Fruit fly (Drosophila melanogaster): ENCODE measurements around the gene CG15399.

CG15399 gene

dm6 chr2L:2739820-2740230, 31.8 kb downstream of the CG15399 start, which contains the start of gene Hrs (continued):
- TF ChIP-seq twi (tag; optimal IDR thresholded peaks at IDR 0.05) (no peak), CG6654 (GFP tag; optimal IDR thresholded peaks at IDR 0.05) (no peak), gfzf (GFP tag; optimal IDR thresholded peaks at IDR 0.05) (peak; percentile 69), Pdp1 (GFP tag; optimal IDR thresholded peaks at IDR 0.05) (peak in 1 of 2 experiments; percentile 91), jing (GFP tag; optimal IDR thresholded peaks at IDR 0.05) (no peak), CG3847 (GFP tag; IDR thresholded peaks at IDR 0.05) (peak; percentile 74), Lhr (GFP tag; optimal IDR thresholded peaks at IDR 0.05) (peak; percentile 68), CG1602 (GFP tag; optimal IDR thresholded peaks at IDR 0.05) (no peak), exex (tag; optimal IDR thresholded peaks at IDR 0.05) (no peak), B-H2 (GFP tag; optimal IDR thresholded peaks at IDR 0.05) (peak; percentile 14), NFAT (GFP tag; IDR thresholded peaks at IDR 0.05) (no peak), CG17385 (GFP tag; optimal IDR thresholded peaks at IDR 0.05) (no peak), CG2678 (tag; optimal IDR thresholded peaks at IDR 0.05) (no peak), CG9876 (GFP tag; optimal IDR thresholded peaks at IDR 0.05) (no peak), otp (GFP tag; IDR thresholded peaks at IDR 0.05) (no peak), HLHmδ (GFP tag; optimal IDR thresholded peaks at IDR 0.05) (no peak), Rx (GFP tag; IDR thresholded peaks at IDR 0.05) (no peak), Fer1 (GFP tag; optimal IDR thresholded peaks at IDR 0.05) (peak; percentile 45), CG5180 (GFP tag; optimal IDR thresholded peaks at IDR 0.05) (no peak), BtbVII (GFP tag; optimal IDR thresholded peaks at IDR 0.05) (no peak), ham (GFP tag; IDR thresholded peaks at IDR 0.05) (no peak), CG32767 (GFP tag; IDR thresholded peaks at IDR 0.05) (no peak), gro (GFP tag; optimal IDR thresholded peaks at IDR 0.05) (no peak), chm (GFP tag; IDR thresholded peaks at IDR 0.05) (no peak), slbo (GFP tag; IDR thresholded peaks at IDR 0.05) (no peak), Dll (GFP tag; IDR thresholded peaks at IDR 0.05; ENCODE audit: partially characterized antibody) (no peak), CG6813 (GFP tag; optimal IDR thresholded peaks at IDR 0.05) (no peak), esg (GFP tag; conservative IDR thresholded peaks at IDR 0.05) (no peak), Stat92E (GFP tag; optimal IDR thresholded peaks at IDR 0.05) (no peak), Nf-YC (tag; optimal IDR thresholded peaks at IDR 0.05) (peak; percentile 42), Blimp-1 (GFP tag; optimal IDR thresholded peaks at IDR 0.05) (no peak), CG5953 (GFP tag; IDR thresholded peaks at IDR 0.05) (no peak), Hr39 (optimal IDR thresholded peaks at IDR 0.05) (no peak), Sox102F (GFP tag; optimal IDR thresholded peaks at IDR 0.05) (no peak), usp (GFP tag; optimal IDR thresholded peaks at IDR 0.05) (no peak), Sox100B (GFP tag; optimal IDR thresholded peaks at IDR 0.05) (no peak), HHEX (GFP tag; optimal IDR thresholded peaks at IDR 0.05) (no peak), CG13296 (GFP tag; optimal IDR thresholded peaks at IDR 0.05) (no peak), CG14860 (GFP tag; IDR thresholded peaks at IDR 0.05; ENCODE audit: partially characterized antibody) (no peak), prd (optimal IDR thresholded peaks at IDR 0.05) (no peak), prd (GFP tag; IDR thresholded peaks at IDR 0.05) (no peak), sima (GFP tag; optimal IDR thresholded peaks at IDR 0.05) (no peak), pita (GFP tag; optimal IDR thresholded peaks at IDR 0.05) (no peak), CG10462 (GFP tag; optimal IDR thresholded peaks at IDR 0.05) (no peak), CG2199 (GFP tag; IDR thresholded peaks at IDR 0.05) (no peak), CG4282 (GFP tag; optimal IDR thresholded peaks at IDR 0.05) (no peak), gsb (GFP tag; IDR thresholded peaks at IDR 0.05) (no peak), CG8089 (GFP tag; optimal IDR thresholded peaks at IDR 0.05) (no peak), disco-r (GFP tag; optimal IDR thresholded peaks at IDR 0.05) (no peak), cg (GFP tag; optimal IDR thresholded peaks at IDR 0.05) (no peak), CG13287 (GFP tag; IDR thresholded peaks at IDR 0.05; ENCODE audit: partially characterized antibody) (peak; percentile 33; the same call in 1 of the 2 replicates), Hey (tag; optimal IDR thresholded peaks at IDR 0.05) (no peak)

All from whole organism, embryonic.